Fruit fly (Drosophila melanogaster): ENCODE measurements around the gene CG15439.
A peak's percentile ranks its signal among the peaks of the same experiment; 100 is the strongest.

CG15439 gene

DNA sequence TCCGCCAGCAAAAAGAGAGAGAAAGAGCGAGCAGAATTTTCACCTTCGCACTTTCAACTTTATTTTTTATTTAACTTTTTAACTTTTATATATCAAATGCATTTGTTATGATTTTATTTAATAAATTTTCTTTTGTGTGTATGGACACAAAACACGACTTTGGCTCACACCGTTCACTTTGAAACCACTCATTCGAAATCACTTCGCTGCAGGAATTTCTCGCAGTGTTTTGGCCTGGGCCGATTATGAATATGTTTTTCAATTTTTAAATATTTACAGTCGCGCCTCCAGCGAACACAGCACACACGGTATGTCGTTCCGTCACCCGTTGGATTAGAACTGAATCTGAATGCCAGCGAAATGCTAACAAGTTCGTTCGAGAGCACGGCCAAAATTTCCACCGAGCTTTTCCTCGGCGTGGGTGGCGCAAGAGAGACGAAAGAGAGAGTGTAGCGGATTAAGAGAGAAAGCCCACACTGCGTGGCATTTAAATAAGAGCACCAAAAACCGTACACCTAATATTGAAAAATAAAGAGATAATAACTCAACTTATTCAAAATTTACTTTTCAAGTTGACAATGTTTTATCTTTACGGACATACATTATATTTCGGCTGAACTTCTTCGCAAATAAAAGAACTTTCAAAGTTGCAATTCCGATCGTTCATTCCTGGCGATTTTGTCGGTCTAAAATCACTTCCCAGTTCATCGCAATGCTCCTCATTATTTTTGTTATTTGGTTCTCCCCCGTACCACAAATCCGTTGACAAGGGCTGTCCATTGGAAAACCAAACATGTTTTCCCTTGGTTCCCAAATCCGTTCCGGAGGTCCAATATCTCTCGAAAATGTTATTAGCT, 11.7 kb downstream of the CG15439 start, which contains the start of gene CG15431 (continued):
- TF ChIP-seq CG11902 (GFP tag; optimal IDR thresholded peaks at IDR 0.05) (no peak), salr (GFP tag; optimal IDR thresholded peaks at IDR 0.05) (peak; percentile 56 to 82), pdm3 (GFP tag; optimal IDR thresholded peaks at IDR 0.05) (no peak)

DNA sequence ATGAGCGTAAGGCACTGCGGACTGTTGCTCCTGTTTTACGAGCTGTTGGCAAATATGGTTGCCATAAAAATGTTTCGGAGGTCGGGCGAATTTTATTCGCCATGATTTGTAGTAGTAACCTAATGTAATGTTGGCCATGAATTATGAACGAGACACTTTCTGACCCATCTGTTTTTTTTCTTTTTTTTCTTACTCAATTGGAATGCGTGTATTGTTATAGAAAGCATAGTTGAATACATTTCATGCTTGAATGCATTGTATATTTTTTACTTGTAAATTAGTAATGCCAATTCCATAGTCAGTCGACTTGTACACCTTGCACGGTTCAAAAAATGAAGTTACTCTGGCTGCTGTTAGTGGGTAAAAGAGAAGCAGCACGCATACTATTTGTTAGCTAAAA, 15.4 kb downstream of the CG15439 start, which contains the start of gene CG43056:
CG43056 (plus strand) TSS at position 301 of the 400 bp plus-strand sequence.
- TF ChIP-seq CG7368 (GFP tag; optimal IDR thresholded peaks at IDR 0.05) (no peak), CG3032 (tag; optimal IDR thresholded peaks at IDR 0.05) (no peak), dsx (GFP tag; optimal IDR thresholded peaks at IDR 0.05; ENCODE audit: poor library complexity, severe bottlenecking) (no peak), Hr4 (GFP tag; optimal IDR thresholded peaks at IDR 0.05) (no peak)

DNA sequence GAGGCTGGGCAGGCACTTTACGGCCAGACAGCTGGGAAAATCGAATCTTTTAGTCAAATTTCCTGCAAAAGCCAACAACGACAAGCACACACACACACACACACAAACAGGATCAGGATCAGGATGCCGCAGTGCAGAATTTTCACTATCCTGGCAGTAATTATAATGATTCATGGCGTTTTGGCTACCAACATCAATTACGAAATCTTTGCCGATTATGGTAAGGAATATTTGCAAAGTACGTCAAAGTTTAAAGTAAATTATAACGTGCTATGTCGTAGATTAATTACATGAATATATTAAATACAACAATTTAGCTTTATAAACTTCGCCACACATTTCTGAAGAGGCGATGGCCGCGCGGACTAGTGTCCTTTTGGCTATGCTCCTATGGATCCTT, 19.2 kb downstream of the CG15439 start, which contains the start of the genes CG34177 and CG34178:
CG34177 (plus strand) TSS at position 301 of the 400 bp plus-strand sequence.
CG34178 (plus strand) TSS at position 301 of the 400 bp plus-strand sequence.
- TF ChIP-seq svp (GFP tag) (peak; percentile 21), Sox14 (GFP tag; optimal IDR thresholded peaks at IDR 0.05) (no peak)

DNA sequence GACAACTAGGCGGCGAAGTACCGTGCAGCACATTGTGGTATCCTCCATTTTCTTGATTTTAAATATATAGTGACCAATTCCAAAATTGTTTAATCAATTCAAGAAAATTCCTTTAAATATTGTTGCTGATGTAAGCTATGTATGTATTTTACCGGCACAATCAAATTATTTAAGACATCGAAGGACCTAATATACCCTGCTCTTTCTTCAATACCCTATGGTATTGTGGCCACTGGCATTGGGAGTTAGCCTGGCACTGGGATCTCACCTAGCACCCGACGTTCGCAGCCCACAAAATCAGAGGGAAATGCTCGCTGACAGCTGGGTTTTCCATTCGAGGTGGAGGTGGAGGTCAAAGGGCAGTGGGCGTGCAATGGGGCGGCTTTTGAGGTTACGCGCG, 30.7 kb downstream of the CG15439 start:
- TF ChIP-seq CG8319 (GFP tag; optimal IDR thresholded peaks at IDR 0.05): no peak

DNA sequence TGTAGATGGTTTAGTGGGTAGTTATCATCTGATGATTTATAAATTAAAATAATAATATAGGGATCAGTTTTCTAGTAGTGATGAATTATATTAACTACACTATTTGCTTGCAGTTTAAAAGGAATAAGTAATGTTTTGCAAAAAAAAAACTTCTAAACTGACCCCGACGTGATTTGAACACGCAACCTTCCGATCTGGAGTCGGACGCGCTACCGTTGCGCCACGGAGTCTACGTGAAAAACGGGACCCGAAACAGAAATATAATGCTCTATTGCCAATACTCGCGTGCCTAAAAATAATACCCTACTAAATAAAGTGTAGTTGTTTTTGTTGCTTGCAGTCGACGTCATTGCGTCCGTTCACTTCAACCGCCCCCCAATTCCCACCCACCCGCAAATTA, 34.0 kb downstream of the CG15439 start:
- no peak for TF ChIP-seq vri (GFP tag; optimal IDR thresholded peaks at IDR 0.05)
- TF ChIP-seq CG6854 (GFP tag; optimal IDR thresholded peaks at IDR 0.05): no peak
- TF ChIP-seq CG6792 (GFP tag; optimal IDR thresholded peaks at IDR 0.05): no peak
- TF ChIP-seq ss (GFP tag; optimal IDR thresholded peaks at IDR 0.05): no peak
- TF ChIP-seq CG34406 (GFP tag; optimal IDR thresholded peaks at IDR 0.05): no peak
- TF ChIP-seq Eip75B (GFP tag; optimal IDR thresholded peaks at IDR 0.05): no peak
- TF ChIP-seq achi (GFP tag; optimal IDR thresholded peaks at IDR 0.05): no peak
- TF ChIP-seq CG3919 (GFP tag; optimal IDR thresholded peaks at IDR 0.05): no peak
- no peak for TF ChIP-seq Eip78C (GFP tag)
- no peak for TF ChIP-seq CG11762 (GFP tag; optimal IDR thresholded peaks at IDR 0.05; ENCODE audit: insufficient read depth)
- TF ChIP-seq fd85E (GFP tag; optimal IDR thresholded peaks at IDR 0.05): no peak
- TF ChIP-seq CG3032 (tag; optimal IDR thresholded peaks at IDR 0.05): no peak
- no peak for TF ChIP-seq OdsH (GFP tag; optimal IDR thresholded peaks at IDR 0.05)
- no peak for TF ChIP-seq fd59A (GFP tag; optimal IDR thresholded peaks at IDR 0.05)

DNA sequence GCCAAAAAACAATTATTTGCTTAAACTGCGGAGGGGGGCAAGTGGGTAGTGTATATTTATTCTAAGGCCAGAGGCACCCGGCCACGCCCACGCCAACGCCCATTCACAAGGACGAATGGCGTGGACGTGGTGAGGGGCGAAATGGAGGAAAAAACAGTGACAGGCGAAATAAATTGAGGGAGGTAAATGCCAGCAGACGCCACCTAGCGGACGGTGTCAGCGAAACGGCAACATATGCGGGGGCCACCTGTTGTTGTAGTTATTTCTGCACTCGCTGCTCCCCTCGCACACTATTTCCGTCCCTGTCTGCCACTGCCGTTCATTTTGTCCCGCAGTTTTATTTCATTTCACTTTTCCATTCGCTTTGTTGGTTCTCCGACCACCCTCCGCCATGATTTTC, 34.9 kb downstream of the CG15439 start:
- TF ChIP-seq dsx (GFP tag; optimal IDR thresholded peaks at IDR 0.05; ENCODE audit: poor library complexity, severe bottlenecking) (no peak), Eip78C (GFP tag) (no peak), net (GFP tag; optimal IDR thresholded peaks at IDR 0.05) (no peak), Hr38 (GFP tag; optimal IDR thresholded peaks at IDR 0.05) (no peak), Lpt (GFP tag; optimal IDR thresholded peaks at IDR 0.05) (no peak), fd59A (GFP tag; optimal IDR thresholded peaks at IDR 0.05) (no peak), CG10669 (GFP tag; optimal IDR thresholded peaks at IDR 0.05) (no peak), Hr39 (GFP tag; optimal IDR thresholded peaks at IDR 0.05) (no peak), Sox14 (GFP tag; optimal IDR thresholded peaks at IDR 0.05) (no peak), CG3919 (GFP tag; optimal IDR thresholded peaks at IDR 0.05) (no peak), CG8319 (GFP tag; optimal IDR thresholded peaks at IDR 0.05) (no peak)

DNA sequence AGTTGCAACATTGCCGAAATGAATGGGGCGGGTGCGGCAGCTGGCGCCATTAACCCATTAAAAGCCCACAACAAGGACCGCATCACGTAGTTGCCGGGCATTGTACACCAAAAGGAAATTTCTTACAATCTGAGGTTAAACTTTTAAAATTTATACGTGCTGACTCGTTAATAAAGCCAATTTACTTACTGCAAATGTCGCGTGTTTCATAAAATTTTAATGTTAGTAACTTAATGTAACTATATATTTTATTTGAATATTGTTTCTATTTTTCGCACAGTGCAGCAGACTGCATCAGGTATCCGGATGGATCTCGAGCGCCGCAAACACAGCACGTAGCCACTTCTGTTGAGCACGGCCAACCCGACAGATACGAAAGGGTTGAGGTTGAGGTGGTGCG, 35.9 kb downstream of the CG15439 start:
- TF ChIP-seq Hr39 (GFP tag; optimal IDR thresholded peaks at IDR 0.05): no peak
- TF ChIP-seq CG10631 (GFP tag; optimal IDR thresholded peaks at IDR 0.05): peak; percentile 37
- TF ChIP-seq acj6 (GFP tag; optimal IDR thresholded peaks at IDR 0.05): peak; percentile 31
- TF ChIP-seq CG11294 (GFP tag; IDR thresholded peaks at IDR 0.05): no peak
- TF ChIP-seq topi (GFP tag; optimal IDR thresholded peaks at IDR 0.05): peak; percentile 20
- TF ChIP-seq CG3032 (tag; optimal IDR thresholded peaks at IDR 0.05): peak; percentile 59
- TF ChIP-seq dac (GFP tag; optimal IDR thresholded peaks at IDR 0.05): no peak
- TF ChIP-seq CG6792 (GFP tag; optimal IDR thresholded peaks at IDR 0.05): peak; percentile 20
- peak; percentile 55 for TF ChIP-seq dsx (GFP tag; optimal IDR thresholded peaks at IDR 0.05; ENCODE audit: poor library complexity, severe bottlenecking)
- no peak for TF ChIP-seq Eip93F (GFP tag; optimal IDR thresholded peaks at IDR 0.05)
- peak; percentile 33 for TF ChIP-seq CG4318 (GFP tag; optimal IDR thresholded peaks at IDR 0.05)
- TF ChIP-seq CG7368 (GFP tag; optimal IDR thresholded peaks at IDR 0.05): no peak
- peak; percentile 24 to 60 for TF ChIP-seq ss (GFP tag; optimal IDR thresholded peaks at IDR 0.05)
- peak; percentile 61 for TF ChIP-seq CG10669 (GFP tag; optimal IDR thresholded peaks at IDR 0.05)
- TF ChIP-seq Smox (GFP tag; optimal IDR thresholded peaks at IDR 0.05): peak; percentile 4
- no peak for TF ChIP-seq salr (GFP tag; optimal IDR thresholded peaks at IDR 0.05)
- peak; percentile 18 for TF ChIP-seq cyc (GFP tag; optimal IDR thresholded peaks at IDR 0.05)
- TF ChIP-seq achi (GFP tag; optimal IDR thresholded peaks at IDR 0.05): peak; percentile 40

Measured in whole organism, prepupa.